Fruit fly (Drosophila melanogaster) whole organism: ENCODE data around the gene CG7054.

Experiments used
- Dll ChIP-seq: fragments of >200 bp; optimal IDR thresholded peaks from 2 replicates; lab custom pipeline; 2017
- EcR ChIP-seq, 2 experiments: fragments of >200 bp; optimal IDR thresholded peaks; 2 replicates each; lab custom pipeline; 2017; ENCODE audit warnings: missing biosample characterization in 2 of 2, missing genetic modification characterization in 2 of 2, missing genetic modification reagents in 2 of 2
- psq ChIP-seq: fragments of >200 bp; optimal IDR thresholded peaks from 2 replicates; lab custom pipeline; 2017

DNA sequence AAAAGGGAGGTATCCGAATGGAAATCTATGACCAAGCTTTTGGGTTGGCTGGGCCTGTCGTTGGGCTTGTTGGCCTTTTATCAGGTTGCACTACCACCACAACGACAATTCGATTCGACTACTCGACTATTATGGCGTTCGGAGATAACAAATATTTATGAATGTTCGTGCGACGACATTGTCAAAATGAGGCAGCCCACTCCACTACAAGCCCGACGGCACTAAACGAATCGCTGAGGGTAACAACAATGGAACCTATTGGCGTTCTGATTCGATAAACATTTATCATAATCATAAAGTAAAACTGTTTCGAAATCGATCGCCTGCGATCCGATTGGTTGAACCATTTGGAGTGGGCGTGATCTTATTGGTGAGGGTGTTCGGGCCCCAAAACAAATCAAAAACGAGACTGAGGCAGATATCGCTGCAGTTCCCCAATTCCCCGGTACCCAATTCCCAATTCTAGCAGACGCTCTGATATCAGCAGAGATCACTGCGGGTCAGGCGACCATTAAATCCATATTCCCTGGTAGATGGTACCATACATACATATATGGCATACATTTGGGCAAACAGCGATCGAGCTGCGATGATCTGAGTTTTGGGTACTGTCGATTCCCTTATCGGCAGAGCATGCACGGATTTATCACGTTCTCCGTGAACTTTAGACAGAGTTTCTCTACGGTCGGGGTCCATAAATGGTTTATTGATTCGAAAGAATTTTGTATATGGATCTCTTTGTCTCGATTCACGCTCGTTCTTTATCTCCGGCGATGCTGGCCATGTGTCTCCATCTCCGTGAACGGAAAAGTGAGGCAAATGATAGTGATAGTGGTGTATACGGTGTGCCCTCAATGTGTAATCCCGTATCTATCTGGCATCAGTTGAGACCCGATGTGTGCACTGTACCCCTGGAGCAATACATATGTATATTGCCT is 10.1 kb upstream of the CG7054 start:
- no peak for TF ChIP-seq EcR (GFP tag; optimal IDR thresholded peaks at IDR 0.05; lab: Kevin White, UChicago)
- no peak for TF ChIP-seq Dll (lab: Kevin White, UChicago)
- no peak for TF ChIP-seq psq
